Fruit fly (Drosophila melanogaster): ENCODE results near the gene CG42371.

CG42371 gene

DNA sequence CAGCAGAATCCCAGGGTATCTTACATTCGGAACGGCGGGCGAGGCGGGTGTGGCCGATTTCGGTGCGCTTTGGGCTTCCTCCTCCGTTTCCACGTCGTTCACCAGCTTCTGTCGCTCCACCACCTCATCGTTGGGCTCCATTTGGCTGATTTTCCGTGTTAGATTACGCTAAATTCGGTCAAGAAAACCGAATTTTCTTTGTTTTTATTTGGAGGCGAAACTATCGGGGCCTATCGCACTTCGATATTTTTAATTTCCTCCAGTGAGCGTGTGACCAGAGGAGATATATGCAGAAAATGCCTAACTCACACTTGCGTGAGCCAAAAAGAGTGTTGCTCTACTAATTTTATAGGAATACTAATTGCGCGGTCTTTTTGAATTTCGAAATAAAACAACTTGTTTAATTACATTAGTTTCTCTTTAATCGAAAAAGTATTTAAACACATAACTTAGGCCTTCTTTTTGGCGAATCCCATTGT, 24.9 kb downstream of the CG42371 start, which contains the start of gene CG10874 (continued):
- TF ChIP-seq org-1 (GFP tag; optimal IDR thresholded peaks at IDR 0.05) (no peak), CG11696 (GFP tag; IDR thresholded peaks at IDR 0.05) (no peak), nau (GFP tag; optimal IDR thresholded peaks at IDR 0.05) (no peak), CTCF (GFP tag; optimal IDR thresholded peaks at IDR 0.05) (no peak), Nf-YC (tag; optimal IDR thresholded peaks at IDR 0.05) (peak; percentile 40), Awh (GFP tag; IDR thresholded peaks at IDR 0.05) (no peak), Ada2b (GFP tag; IDR thresholded peaks at IDR 0.05) (no peak), CG10543 (GFP tag; optimal IDR thresholded peaks at IDR 0.05) (peak; percentile 3), fd3F (GFP tag; optimal IDR thresholded peaks at IDR 0.05) (no peak), CG33213 (GFP tag; optimal IDR thresholded peaks at IDR 0.05) (peak; percentile 65), CG8388 (GFP tag; optimal IDR thresholded peaks at IDR 0.05) (no peak), CoRest (tag; optimal IDR thresholded peaks at IDR 0.05) (peak; percentile 37), Usf (GFP tag; optimal IDR thresholded peaks at IDR 0.05) (no peak), Opbp (GFP tag; IDR thresholded peaks at IDR 0.05; ENCODE audit: partially characterized antibody) (no peak), CG18619 (GFP tag; optimal IDR thresholded peaks at IDR 0.05) (no peak), HmgD (GFP tag; optimal IDR thresholded peaks at IDR 0.05) (peak; percentile 51), dmrt99B (tag; optimal IDR thresholded peaks at IDR 0.05) (no peak), Drgx (GFP tag; IDR thresholded peaks at IDR 0.05) (no peak), Fer1 (GFP tag; optimal IDR thresholded peaks at IDR 0.05) (peak; percentile 11), Dfd (GFP tag; optimal IDR thresholded peaks at IDR 0.05) (no peak), HLH4C (GFP tag; IDR thresholded peaks at IDR 0.05; ENCODE audit: partially characterized antibody) (no peak), HHEX (GFP tag; optimal IDR thresholded peaks at IDR 0.05) (no peak), CG17829 (tag; optimal IDR thresholded peaks at IDR 0.05) (peak; percentile 36), Scr (GFP tag; IDR thresholded peaks at IDR 0.05; ENCODE audit: partially characterized antibody) (no peak), cwo (GFP tag; optimal IDR thresholded peaks at IDR 0.05) (no peak), nmo (GFP tag; optimal IDR thresholded peaks at IDR 0.05) (peak; percentile 56), vfl (GFP tag; optimal IDR thresholded peaks at IDR 0.05) (no peak), CG1233 (GFP tag; optimal IDR thresholded peaks at IDR 0.05) (no peak), D19B (GFP tag; optimal IDR thresholded peaks at IDR 0.05) (peak; percentile 95), CG32532 (GFP tag; IDR thresholded peaks at IDR 0.05) (no peak), Neu2 (GFP tag; optimal IDR thresholded peaks at IDR 0.05; ENCODE audit: borderline replicate concordance) (no peak), odd (GFP tag; optimal IDR thresholded peaks at IDR 0.05) (no peak), sisA (GFP tag; IDR thresholded peaks at IDR 0.05) (no peak), Gug (GFP tag; IDR thresholded peaks at IDR 0.05) (no peak), wdn (GFP tag; IDR thresholded peaks at IDR 0.05) (no peak), BEAF-32 (GFP tag; optimal IDR thresholded peaks at IDR 0.05) (peak; percentile 67), CG6272 (GFP tag; IDR thresholded peaks at IDR 0.05) (no peak), CG7556 (GFP tag; optimal IDR thresholded peaks at IDR 0.05) (no peak), sens (GFP tag) (peak; percentile 65), CG9797 (GFP tag; optimal IDR thresholded peaks at IDR 0.05) (peak; percentile 81), CG9727 (GFP tag; optimal IDR thresholded peaks at IDR 0.05) (peak; percentile 1), CG34422 (GFP tag; IDR thresholded peaks at IDR 0.05) (no peak), CG14710 (tag; optimal IDR thresholded peaks at IDR 0.05) (peak; percentile 100), NC2α (GFP tag; optimal IDR thresholded peaks at IDR 0.05) (no peak), inv (GFP tag; IDR thresholded peaks at IDR 0.05; ENCODE audit: partially characterized antibody) (no peak), exex (tag; optimal IDR thresholded peaks at IDR 0.05) (no peak), ci (GFP tag; IDR thresholded peaks at IDR 0.05) (no peak), prd (optimal IDR thresholded peaks at IDR 0.05) (no peak), prd (GFP tag; IDR thresholded peaks at IDR 0.05) (no peak), Stat92E (GFP tag; optimal IDR thresholded peaks at IDR 0.05) (no peak), Abd-B (GFP tag; optimal IDR thresholded peaks at IDR 0.05) (peak; percentile 58)

Data from whole organism, embryonic.